Worm (Caenorhabditis elegans): ENCODE data around the gene emb-9.

The emb-9 gene

ce11 chrIII:9327910-9328309 lies 16.3 kb downstream of the emb-9 start:
- TF ChIP-seq tlp-1 (tag; optimal IDR thresholded peaks at IDR 0.05) (no peak), mep-1 (tag; optimal IDR thresholded peaks at IDR 0.05) (no peak), lsy-2 (tag; optimal IDR thresholded peaks at IDR 0.05) (no peak), nhr-84 (tag; optimal IDR thresholded peaks at IDR 0.05) (no peak), unc-130 (tag; optimal IDR thresholded peaks at IDR 0.05) (no peak)

ce11 chrIII:9326528-9326927 lies 17.7 kb downstream of the emb-9 start:
- TF ChIP-seq lin-14 (GFP tag; optimal IDR thresholded peaks at IDR 0.05) (peak; percentile 28), lin-35 (GFP tag; optimal IDR thresholded peaks at IDR 0.05) (peak in 1 of 2 experiments; percentile 46), elt-2 (tag; optimal IDR thresholded peaks at IDR 0.05) (peak; percentile 96), nhr-20 (tag; optimal IDR thresholded peaks at IDR 0.05) (peak; percentile 15), C34B4.2 (tag; optimal IDR thresholded peaks at IDR 0.05) (no peak), mdl-1 (tag; optimal IDR thresholded peaks at IDR 0.05) (peak in 1 of 2 experiments; percentile 40), egl-13 (tag; optimal IDR thresholded peaks at IDR 0.05) (peak; percentile 30), nhr-90 (tag; optimal IDR thresholded peaks at IDR 0.05; ENCODE audit: poor library complexity) (peak; percentile 37), pqm-1 (tag; optimal IDR thresholded peaks at IDR 0.05) (peak; percentile 46), skn-1 (tag; optimal IDR thresholded peaks at IDR 0.05) (no peak), pax-3 (tag; optimal IDR thresholded peaks at IDR 0.05) (no peak)

- TF ChIP-seq hlh-4 (tag; optimal IDR thresholded peaks at IDR 0.05) (no peak), zag-1 (tag; optimal IDR thresholded peaks at IDR 0.05) (no peak), ceh-8 (GFP tag; optimal IDR thresholded peaks at IDR 0.05) (no peak), nhr-11 (tag; optimal IDR thresholded peaks at IDR 0.05) (no peak), lin-14 (GFP tag; optimal IDR thresholded peaks at IDR 0.05) (no peak), nhr-71 (tag; optimal IDR thresholded peaks at IDR 0.05) (no peak), nhr-47 (tag; optimal IDR thresholded peaks at IDR 0.05) (no peak), tbx-2 (tag; optimal IDR thresholded peaks at IDR 0.05) (no peak), vab-15 (tag; optimal IDR thresholded peaks at IDR 0.05) (no peak), lin-39 (tag; optimal IDR thresholded peaks at IDR 0.05) (no peak), nhr-90 (tag; optimal IDR thresholded peaks at IDR 0.05; ENCODE audit: poor library complexity) (no peak), nhr-28 (tag; optimal IDR thresholded peaks at IDR 0.05) (no peak), unc-98 (GFP tag; IDR thresholded peaks at IDR 0.05) (no peak), elt-2 (tag; optimal IDR thresholded peaks at IDR 0.05) (no peak), ceh-82 (tag; optimal IDR thresholded peaks at IDR 0.05) (no peak), dpl-1 (GFP tag; optimal IDR thresholded peaks at IDR 0.05) (no peak), lin-13 (GFP tag; optimal IDR thresholded peaks at IDR 0.05) (no peak), nhr-20 (tag; optimal IDR thresholded peaks at IDR 0.05) (no peak), unc-30 (tag; optimal IDR thresholded peaks at IDR 0.05) (no peak)
These were observed 19.5 kb downstream of the emb-9 start, which contains the start of gene C40H1.7 for ce11 chrIII:9324724-9325123. Gene C40H1.7 (plus strand): TSS chrIII:9325024.

ce11 chrIII:9322010-9322409 lies 22.2 kb downstream of the emb-9 start, which contains the start of gene cpb-1:
Gene cpb-1 (plus strand): TSS chrIII:9322310.
- TF ChIP-seq unc-98 (GFP tag; IDR thresholded peaks at IDR 0.05) (no peak), efl-1 (optimal IDR thresholded peaks at IDR 0.05) (peak in 1 of 2 experiments; percentile 19), efl-1 (GFP tag; optimal IDR thresholded peaks at IDR 0.05 in 1 of 2) (no peak)

ce11 chrIII:9319641-9320040 lies 24.6 kb downstream of the emb-9 start, which contains the start of gene C40H1.9:
Gene C40H1.9 (plus strand): TSS chrIII:9319941.
- TF ChIP-seq dsc-1 (tag; optimal IDR thresholded peaks at IDR 0.05) (no peak), hpl-2 (GFP tag; optimal IDR thresholded peaks at IDR 0.05) (no peak), lsy-2 (tag; optimal IDR thresholded peaks at IDR 0.05) (no peak), efl-3 (GFP tag; optimal IDR thresholded peaks at IDR 0.05) (no peak), dpl-1 (GFP tag; optimal IDR thresholded peaks at IDR 0.05) (no peak), fkh-10 (GFP tag; optimal IDR thresholded peaks at IDR 0.05) (no peak), rnt-1 (tag; optimal IDR thresholded peaks at IDR 0.05) (no peak), Y116A8C.19 (tag; optimal IDR thresholded peaks at IDR 0.05; ENCODE audit: borderline replicate concordance) (no peak), unc-130 (tag; optimal IDR thresholded peaks at IDR 0.05) (no peak), mdl-1 (tag; optimal IDR thresholded peaks at IDR 0.05) (no peak), nhr-12 (tag; optimal IDR thresholded peaks at IDR 0.05) (no peak)
